In genomic region chr3R:16676518-16676917, dm6 we compare ENCODE assay signal across 1 fruit fly cellular context.
TF ChIP-seq lines count a peak whose summit lies in the region.

No protein-coding gene starts in this region.

TF ChIP-seq in whole organism, prepupa, 60 proteins besides CTCF, POLR2A, EP300 and RAD21 (continued from another document):
- TF ChIP-seq Blimp-1 (GFP tag; optimal IDR thresholded peaks at IDR 0.05; lab: Kevin White, UChicago) (no peak), CG8632 (GFP tag; optimal IDR thresholded peaks at IDR 0.05; lab: Kevin White, UChicago) (no peak), CG34406 (GFP tag; optimal IDR thresholded peaks at IDR 0.05; lab: Kevin White, UChicago) (no peak), topi (GFP tag; optimal IDR thresholded peaks at IDR 0.05; lab: Kevin White, UChicago) (no peak), Sox15 (GFP tag; optimal IDR thresholded peaks at IDR 0.05; lab: Kevin White, UChicago) (no peak), cyc (GFP tag; optimal IDR thresholded peaks at IDR 0.05; lab: Kevin White, UChicago) (no peak), net (GFP tag; optimal IDR thresholded peaks at IDR 0.05; lab: Kevin White, UChicago) (no peak), Eip75B (GFP tag; optimal IDR thresholded peaks at IDR 0.05; lab: Kevin White, UChicago) (peak; percentile 4), svp (GFP tag; lab: Kevin White, UChicago) (peak; percentile 50), vri (GFP tag; optimal IDR thresholded peaks at IDR 0.05; lab: Kevin White, UChicago) (no peak), acj6 (GFP tag; optimal IDR thresholded peaks at IDR 0.05; lab: Kevin White, UChicago) (no peak), Ets96B (tag; optimal IDR thresholded peaks at IDR 0.05; lab: Kevin White, UChicago) (no peak), eg (GFP tag; IDR thresholded peaks at IDR 0.05; lab: Robert Waterston, UW) (no peak)
